Fruit fly (Drosophila melanogaster) whole organism, embryonic: ENCODE data around the gene CG34353.

Experiments
- CG10543 ChIP-seq: fragments of 200-800 bp; sonication (Bioruptor generic); optimal IDR thresholded peaks from 3 replicates; lab custom pipeline; 2017; ENCODE audit warnings: missing biosample characterization, mild to moderate bottlenecking, missing genetic modification characterization, moderate library complexity
- CG11398 ChIP-seq: fragments of 200-800 bp; sonication (Bioruptor generic); optimal IDR thresholded peaks from 2 replicates; lab custom pipeline; 2016; ENCODE audit warnings: missing biosample characterization, missing genetic modification characterization
- CG11723 ChIP-seq: fragments of 200-800 bp; sonication (Bioruptor generic); optimal IDR thresholded peaks from 2 replicates; lab custom pipeline; 2017; ENCODE audit warnings: missing biosample characterization, mild to moderate bottlenecking, missing genetic modification characterization
- CG12155 ChIP-seq: fragments of 200-800 bp; sonication (Bioruptor generic); optimal IDR thresholded peaks from 3 replicates; lab custom pipeline; 2016; ENCODE audit warnings: missing biosample characterization, missing genetic modification characterization
- CG12769 ChIP-seq: fragments of 200-800 bp; sonication (Bioruptor generic); optimal IDR thresholded peaks from 2 replicates; lab custom pipeline; 2019; ENCODE audit warnings: missing biosample characterization, mild to moderate bottlenecking, missing genetic modification characterization, moderate library complexity
- CG14965 ChIP-seq: fragments of 200-800 bp; sonication (Bioruptor generic); optimal IDR thresholded peaks from 2 replicates; lab custom pipeline; 2016; ENCODE audit warnings: missing biosample characterization, missing genetic modification characterization, borderline replicate concordance
- CG15011 ChIP-seq: fragments of 200-800 bp; sonication (Bioruptor generic); optimal IDR thresholded peaks from 3 replicates; lab custom pipeline; 2018; ENCODE audit warnings: missing biosample characterization, mild to moderate bottlenecking, missing genetic modification characterization
- CG15696 ChIP-seq: fragments of 200-800 bp; sonication (Bioruptor generic); optimal IDR thresholded peaks from 2 replicates; lab custom pipeline; 2019; ENCODE audit warnings: missing biosample characterization, mild to moderate bottlenecking, missing genetic modification characterization, moderate library complexity
- CG16863 ChIP-seq: fragments of 200-800 bp; sonication (Bioruptor generic); optimal IDR thresholded peaks from 3 replicates; lab custom pipeline; 2016; ENCODE audit warnings: missing biosample characterization, missing genetic modification characterization
- CG17328 ChIP-seq: fragments of 200-800 bp; sonication (Bioruptor generic); IDR thresholded peaks from 2 replicates; pipeline ENCODE4 v1.3.6; 2022; ENCODE audit warnings: missing biosample characterization, missing genetic modification characterization
- CG1792 ChIP-seq: fragments of 200-800 bp; sonication (Bioruptor generic); optimal IDR thresholded peaks from 2 replicates; lab custom pipeline; 2016; ENCODE audit warnings: missing biosample characterization, missing genetic modification characterization
- CG2120 ChIP-seq: fragments of 200-800 bp; sonication (Bioruptor generic); optimal IDR thresholded peaks from 3 replicates; lab custom pipeline; 2016; ENCODE audit warnings: missing biosample characterization, missing genetic modification characterization
- CG2875 ChIP-seq: fragments of 200-800 bp; sonication (Bioruptor generic); optimal IDR thresholded peaks from 2 replicates; lab custom pipeline; 2017; ENCODE audit warnings: missing biosample characterization, mild to moderate bottlenecking, missing genetic modification characterization, missing genetic modification reagents
- CG30020 ChIP-seq: fragments of 200-800 bp; optimal IDR thresholded peaks from 2 replicates; lab custom pipeline; 2019; ENCODE audit warnings: missing biosample characterization, mild to moderate bottlenecking, missing genetic modification characterization, moderate library complexity
- CG30403 ChIP-seq: fragments of 200-800 bp; sonication (Bioruptor generic); optimal IDR thresholded peaks from 3 replicates; lab custom pipeline; 2016; ENCODE audit warnings: missing biosample characterization, missing genetic modification characterization
- CG31224 ChIP-seq: fragments of 200-800 bp; sonication (Bioruptor generic); IDR thresholded peaks from 2 replicates; pipeline ENCODE4 v1.3.6; 2022; ENCODE audit warnings: missing biosample characterization, missing genetic modification characterization
- CG3407 ChIP-seq: fragments of 200-800 bp; sonication (Bioruptor generic); optimal IDR thresholded peaks from 2 replicates; lab custom pipeline; 2018; ENCODE audit warnings: missing biosample characterization, mild to moderate bottlenecking, missing genetic modification characterization
- CG34224 ChIP-seq: fragments of 200-800 bp; sonication (Bioruptor generic); IDR thresholded peaks from 3 replicates; pipeline ENCODE4 v1.3.6; 2022; ENCODE audit warnings: missing biosample characterization, missing genetic modification characterization; ENCODE audit not compliant: partially characterized antibody
- CG4328 ChIP-seq: fragments of 200-800 bp; sonication (Bioruptor generic); optimal IDR thresholded peaks from 3 replicates; lab custom pipeline; 2017; ENCODE audit warnings: missing biosample characterization, missing genetic modification reagents, missing genetic modification characterization
- CG4617 ChIP-seq: fragments of 200-800 bp; sonication (Bioruptor generic); optimal IDR thresholded peaks from 3 replicates; lab custom pipeline; 2016; ENCODE audit warnings: missing biosample characterization, missing genetic modification characterization, borderline replicate concordance
- CG6175 ChIP-seq: fragments of 200-800 bp; sonication (Bioruptor generic); IDR thresholded peaks from 3 replicates; pipeline ENCODE4 v1.3.6; 2022; ENCODE audit warnings: missing biosample characterization, missing genetic modification characterization
- CG7271 ChIP-seq: fragments of 200-800 bp; sonication (Bioruptor generic); optimal IDR thresholded peaks from 2 replicates; lab custom pipeline; 2018; ENCODE audit warnings: missing biosample characterization, mild to moderate bottlenecking, missing genetic modification characterization, moderate library complexity
- Dip2 ChIP-seq: fragments of 200-800 bp; sonication (Bioruptor generic); IDR thresholded peaks from 2 replicates; pipeline ENCODE4 v1.3.6; 2022; ENCODE audit warnings: missing biosample characterization, missing genetic modification characterization
- E2f2 ChIP-seq: fragments of 200-800 bp; sonication (Bioruptor generic); IDR thresholded peaks from 2 replicates; pipeline ENCODE4 v1.3.6; 2022; ENCODE audit warnings: missing biosample characterization, missing genetic modification characterization
- H2.0 ChIP-seq: fragments of 200-800 bp; sonication (Bioruptor generic); IDR thresholded peaks from 2 replicates; pipeline ENCODE4 v1.3.6; 2022; ENCODE audit warnings: missing biosample characterization, missing genetic modification characterization
- Hmx ChIP-seq: fragments of 200-800 bp; sonication (Bioruptor generic); optimal IDR thresholded peaks from 2 replicates; lab custom pipeline; 2016; ENCODE audit warnings: missing biosample characterization, missing genetic modification characterization
- Hr51 ChIP-seq, 2 experiments: fragments of 200-800 bp; sonication (Bioruptor generic); optimal IDR thresholded peaks; 2 replicates in 1 of 2; 3 replicates in 1 of 2; lab custom pipeline; 2016 to 2018; ENCODE audit warnings: missing biosample characterization in 2 of 2, missing genetic modification characterization in 2 of 2, mild to moderate bottlenecking in 1 of 2, moderate library complexity in 1 of 2
- Lim3 ChIP-seq: fragments of 200-800 bp; sonication (Bioruptor generic); IDR thresholded peaks from 2 replicates; pipeline ENCODE4 v1.3.6; 2022; ENCODE audit warnings: missing biosample characterization, missing genetic modification characterization
- Max ChIP-seq: fragments of 200-800 bp; sonication (Bioruptor generic); optimal IDR thresholded peaks from 2 replicates; lab custom pipeline; 2016; ENCODE audit warnings: missing biosample characterization, mild to moderate bottlenecking, missing genetic modification characterization
- Med ChIP-seq: fragments of 200-800 bp; sonication (Bioruptor generic); peaks from one replicate; lab custom pipeline; 2016; ENCODE audit warnings: missing biosample characterization, missing genetic modification characterization, mild to moderate bottlenecking, inconsistent platforms, moderate library complexity
- NK7.1 ChIP-seq: fragments of 200-800 bp; sonication (Bioruptor generic); optimal IDR thresholded peaks from 3 replicates; lab custom pipeline; 2016; ENCODE audit warnings: missing biosample characterization, missing genetic modification characterization
- Nf-YB ChIP-seq: fragments of 200-800 bp; sonication (Bioruptor generic); optimal IDR thresholded peaks from 3 replicates; lab custom pipeline; 2019; ENCODE audit warnings: missing biosample characterization, mild to moderate bottlenecking, missing genetic modification characterization, moderate library complexity
- Spps ChIP-seq: fragments of 200-800 bp; sonication (Bioruptor generic); optimal IDR thresholded peaks from 2 replicates; lab custom pipeline; 2018; ENCODE audit warnings: missing biosample characterization, mild to moderate bottlenecking, missing genetic modification characterization
- Tbp ChIP-seq: fragments of >200 bp; optimal IDR thresholded peaks from 2 replicates; lab custom pipeline; 2018; ENCODE audit warnings: missing biosample characterization, missing genetic modification characterization
- Vsx1 ChIP-seq: fragments of 200-800 bp; sonication (Bioruptor generic); optimal IDR thresholded peaks from 2 replicates; lab custom pipeline; 2017; ENCODE audit warnings: missing biosample characterization, mild to moderate bottlenecking, missing genetic modification characterization, missing genetic modification reagents
- bab2 ChIP-seq: fragments of 200-800 bp; sonication (Bioruptor generic); optimal IDR thresholded peaks from 2 replicates; lab custom pipeline; 2016; ENCODE audit warnings: missing biosample characterization, missing genetic modification characterization
- br ChIP-seq: fragments of >200 bp; optimal IDR thresholded peaks from 2 replicates; lab custom pipeline; 2017
- cwo ChIP-seq: fragments of 200-800 bp; sonication (Bioruptor generic); optimal IDR thresholded peaks from 3 replicates; lab custom pipeline; 2017; ENCODE audit warnings: missing biosample characterization, missing genetic modification characterization, mild to moderate bottlenecking, moderate library complexity, missing genetic modification reagents
- fru ChIP-seq: fragments of >200 bp; optimal IDR thresholded peaks from 2 replicates; lab custom pipeline; 2017
- ind ChIP-seq: fragments of 200-800 bp; sonication (Bioruptor generic); optimal IDR thresholded peaks from 3 replicates; lab custom pipeline; 2016; ENCODE audit warnings: missing biosample characterization, missing genetic modification characterization
- kay ChIP-seq: fragments of 200-800 bp; sonication (Bioruptor generic); optimal IDR thresholded peaks from 2 replicates; lab custom pipeline; 2016; ENCODE audit warnings: missing biosample characterization, missing genetic modification characterization
- mirr ChIP-seq: fragments of 200-800 bp; sonication (Bioruptor generic); optimal IDR thresholded peaks from 3 replicates; lab custom pipeline; 2018; ENCODE audit warnings: missing biosample characterization, mild to moderate bottlenecking, missing genetic modification characterization
- nau ChIP-seq: fragments of 200-800 bp; sonication (Bioruptor generic); optimal IDR thresholded peaks from 3 replicates; lab custom pipeline; 2017; ENCODE audit warnings: missing biosample characterization, mild to moderate bottlenecking, missing genetic modification characterization, missing genetic modification reagents
- pzg ChIP-seq: fragments of 200-800 bp; sonication (Bioruptor generic); optimal IDR thresholded peaks from 3 replicates; lab custom pipeline; 2018; ENCODE audit warnings: missing biosample characterization, mild to moderate bottlenecking, missing genetic modification characterization, moderate library complexity
- tio ChIP-seq: fragments of 200-800 bp; sonication (Bioruptor generic); optimal IDR thresholded peaks from 2 replicates; lab custom pipeline; 2017; ENCODE audit warnings: missing biosample characterization, missing genetic modification characterization, inconsistent platforms
- trem ChIP-seq: fragments of 200-800 bp; optimal IDR thresholded peaks from 3 replicates; lab custom pipeline; 2019; ENCODE audit warnings: missing biosample characterization, mild to moderate bottlenecking, missing genetic modification characterization, moderate library complexity
- vnd ChIP-seq: fragments of 200-800 bp; sonication (Bioruptor generic); IDR thresholded peaks from 3 replicates; pipeline ENCODE4 v1.3.6; 2022; ENCODE audit warnings: missing biosample characterization, missing genetic modification characterization; ENCODE audit not compliant: partially characterized antibody
- wor ChIP-seq: fragments of 200-800 bp; sonication (Bioruptor generic); IDR thresholded peaks from 2 replicates; pipeline ENCODE4 v1.3.6; 2022; ENCODE audit warnings: missing biosample characterization, missing genetic modification characterization
- z ChIP-seq: fragments of 200-800 bp; sonication (Bioruptor generic); IDR thresholded peaks from 3 replicates; pipeline ENCODE4 v1.3.6; 2022; ENCODE audit warnings: missing biosample characterization, missing genetic modification characterization
- zfh1 ChIP-seq: fragments of 200-800 bp; sonication (Bioruptor generic); IDR thresholded peaks from 3 replicates; pipeline ENCODE4 v1.3.6; 2022; ENCODE audit warnings: missing biosample characterization, missing genetic modification characterization

CG34353 gene

dm6 chr3R:27916355-27917019, 10.8 kb upstream of the CG34353 start, which contains the start of the genes CG5003 and mRpS22 (continued):
- TF ChIP-seq CG2875 (GFP tag; lab: Kevin White, UChicago) (peak; percentile 14), kay (GFP tag; lab: Kevin White, UChicago) (peak; percentile 55), cwo (GFP tag; lab: Kevin White, UChicago) (peak; percentile 27), mirr (GFP tag; lab: Kevin White, UChicago) (peak; percentile 3), CG15696 (tag; lab: Kevin White, UChicago) (peak; percentile 58), nau (GFP tag; lab: Kevin White, UChicago) (peak; percentile 11), fru (lab: Kevin White, UChicago) (no peak), CG2120 (GFP tag; lab: Kevin White, UChicago) (peak; percentile 59), CG10543 (GFP tag; lab: Kevin White, UChicago) (peak; percentile 80), CG1792 (GFP tag; lab: Kevin White, UChicago) (no peak), CG3407 (GFP tag; lab: Kevin White, UChicago) (peak; percentile 17), CG6175 (GFP tag; lab: Robert Waterston, UW) (no peak), zfh1 (GFP tag; lab: Robert Waterston, UW) (peak; percentile 6; the same call in 1 of the 3 replicates), H2.0 (peak; percentile 28), CG30403 (GFP tag; lab: Kevin White, UChicago) (peak; percentile 86), NK7.1 (no peak), wor (peak; percentile 18; the same call in 1 of the 2 replicates), CG12769 (tag; lab: Kevin White, UChicago) (no peak), E2f2 (GFP tag; lab: Robert Waterston, UW) (peak; percentile 16; the same call in 1 of the 2 replicates), CG15011 (GFP tag; lab: Kevin White, UChicago) (no peak), z (GFP tag; lab: Robert Waterston, UW) (no peak), CG31224 (GFP tag; lab: Robert Waterston, UW) (no peak; the same call in 1 of the 2 replicates), Spps (tag; lab: Kevin White, UChicago) (peak; percentile 3), CG4617 (GFP tag; lab: Kevin White, UChicago) (no peak), CG11723 (GFP tag; lab: Kevin White, UChicago) (peak; percentile 45), Max (GFP tag; lab: Kevin White, UChicago) (peak; percentile 63), CG34224 (GFP tag; lab: Robert Waterston, UW) (peak; percentile 6; the same call in 1 of the 3 replicates), Lim3 (no peak), ind (GFP tag; lab: Kevin White, UChicago) (peak; percentile 59), vnd (GFP tag; lab: Robert Waterston, UW) (0 out of 3 replicates have a peak, but pooled peaks have one; percentile 28), trem (peak; percentile 11), CG4328 (GFP tag; lab: Kevin White, UChicago) (peak; percentile 58), CG17328 (GFP tag; lab: Robert Waterston, UW) (peak; percentile 14; the same call in 1 of the 2 replicates), Nf-YB (GFP tag; lab: Kevin White, UChicago) (peak; percentile 42), CG16863 (GFP tag; lab: Kevin White, UChicago) (no peak), bab2 (peak; percentile 1), Tbp (GFP tag; lab: Kevin White, UChicago) (no peak), Vsx1 (GFP tag; lab: Kevin White, UChicago) (no peak), CG7271 (tag; lab: Kevin White, UChicago) (no peak), Hr51 (GFP tag; optimal IDR thresholded peaks at IDR 0.05; lab: Kevin White, UChicago) (peak in 1 of 2 experiments; percentile 57), CG11398 (no peak), CG30020 (peak; percentile 64), pzg (peak; percentile 22), Dip2 (no peak), Hmx (GFP tag; lab: Kevin White, UChicago) (no peak), tio (GFP tag; lab: Kevin White, UChicago) (no peak), CG14965 (GFP tag; lab: Kevin White, UChicago) (no peak), Med (GFP tag; lab: Kevin White, UChicago) (peak; percentile 72), br (lab: Kevin White, UChicago) (no peak), CG12155 (GFP tag; lab: Kevin White, UChicago) (peak; percentile 61)
